Worm (Caenorhabditis elegans) whole organism, L1 larva: ENCODE data around the gene F44D12.6.

Source experiments
- nhr-84 ChIP-seq: sonication (generic microtip); optimal IDR thresholded peaks from 2 replicates; lab custom pipeline; 2017; ENCODE audit warnings: missing biosample characterization, missing genetic modification characterization
- skn-1 ChIP-seq: fragments of 150-350 bp; optimal IDR thresholded peaks from 2 replicates; lab custom pipeline; 2014; ENCODE audit warnings: missing biosample characterization, missing genetic modification characterization

ce11 chrIV:9989416-9989815 lies 43.7 kb upstream of the F44D12.6 start:
- TF ChIP-seq nhr-84 (tag; lab: Kevin White, UChicago) (no peak), skn-1 (tag; lab: Kevin White, UChicago) (no peak)
